Worm (Caenorhabditis elegans): Measurements from ENCODE around the gene C37C3.18.

The C37C3.18 gene

ce11 chrV:7876881-7877475 lies 22.2 kb downstream of the C37C3.18 start, which contains the start of gene F40A3.3:
F40A3.3 (plus strand) TSS chrV:7877444.
- TF ChIP-seq unc-62 (GFP tag; optimal IDR thresholded peaks at IDR 0.05) = no peak

- no peak for TF ChIP-seq unc-62 (GFP tag; optimal IDR thresholded peaks at IDR 0.05)
Measured at ce11 chrV:7878411-7878964, 23.7 kb downstream of the C37C3.18 start, which contains the start of gene F40A3.2. F40A3.2 (plus strand) TSS chrV:7878914.

- TF ChIP-seq unc-62 (GFP tag; optimal IDR thresholded peaks at IDR 0.05) = no peak
Measured at ce11 chrV:7884441-7884840, 29.6 kb downstream of the C37C3.18 start.

- TF ChIP-seq unc-62 (GFP tag; optimal IDR thresholded peaks at IDR 0.05) = no peak
Measured at ce11 chrV:7888036-7888435, 33.2 kb downstream of the C37C3.18 start.

- no peak for TF ChIP-seq unc-62 (GFP tag; optimal IDR thresholded peaks at IDR 0.05)
Measured at ce11 chrV:7891230-7891629, 36.4 kb downstream of the C37C3.18 start, which contains the start of gene F40A3.1. F40A3.1 (plus strand) TSS chrV:7891530.

ce11 chrV:7893812-7894381 lies 39.1 kb downstream of the C37C3.18 start, which contains the start of gene F40A3.6:
F40A3.6 (minus strand) TSS chrV:7893862.
- TF ChIP-seq unc-62 (GFP tag; optimal IDR thresholded peaks at IDR 0.05) = no peak

- no peak for TF ChIP-seq unc-62 (GFP tag; optimal IDR thresholded peaks at IDR 0.05)
Measured at ce11 chrV:7899761-7900160, 45.0 kb downstream of the C37C3.18 start, which contains the start of gene F40A3.7. F40A3.7 (minus strand) TSS chrV:7899861.

ce11 chrV:7901222-7901621 lies 46.4 kb downstream of the C37C3.18 start:
- TF ChIP-seq unc-62 (GFP tag; optimal IDR thresholded peaks at IDR 0.05) = no peak

- TF ChIP-seq unc-62 (GFP tag; optimal IDR thresholded peaks at IDR 0.05) = no peak
Measured at ce11 chrV:7904389-7904788, 49.6 kb downstream of the C37C3.18 start.

Data from whole organism, dauer.